Fruit fly (Drosophila melanogaster) whole organism: Measurements from ENCODE around the gene CG12219.

Experiments used
- CG8478 ChIP-seq: fragments of >200 bp; optimal IDR thresholded peaks from 2 replicates; lab custom pipeline; 2018; ENCODE audit warnings: inconsistent platforms
- pan ChIP-seq: fragments of >200 bp; optimal IDR thresholded peaks from 2 replicates; lab custom pipeline; 2017

- TF ChIP-seq CG8478 (lab: Kevin White, UChicago), result no peak
- no peak for TF ChIP-seq pan (lab: Kevin White, UChicago)
Observed at dm6 chrX:6263614-6264130, 37.4 kb downstream of the CG12219 start.
